Worm (Caenorhabditis elegans): Measurements from ENCODE around the gene taf-11.1.

The taf-11.1 gene

ce11 chrX:4303200-4303599 lies 48.2 kb downstream of the taf-11.1 start:
- TF ChIP-seq lin-39 (tag; optimal IDR thresholded peaks at IDR 0.05) (no peak), skn-1 (tag; optimal IDR thresholded peaks at IDR 0.05) (no peak), ets-5 (GFP tag; IDR thresholded peaks at IDR 0.05) (no peak), tbx-2 (tag; optimal IDR thresholded peaks at IDR 0.05) (no peak), unc-30 (tag; optimal IDR thresholded peaks at IDR 0.05) (no peak), nhr-76 (tag; optimal IDR thresholded peaks at IDR 0.05) (no peak), sup-37 (GFP tag; optimal IDR thresholded peaks at IDR 0.05) (no peak), zag-1 (tag; optimal IDR thresholded peaks at IDR 0.05) (no peak), nhr-84 (tag; optimal IDR thresholded peaks at IDR 0.05) (no peak), nhr-47 (tag; optimal IDR thresholded peaks at IDR 0.05) (no peak), nhr-71 (tag; optimal IDR thresholded peaks at IDR 0.05) (no peak), dpl-1 (GFP tag; optimal IDR thresholded peaks at IDR 0.05) (no peak), lin-35 (GFP tag; optimal IDR thresholded peaks at IDR 0.05) (no peak)

Data from whole organism, L1 larva.